Fruit fly (Drosophila melanogaster) whole organism, wandering third instar larva: ENCODE results near the gene Spn28Da.

Experiments used
- Abd-B ChIP-seq: fragments of >200 bp; optimal IDR thresholded peaks from 2 replicates; lab custom pipeline; 2017; ENCODE audit warnings: missing biosample characterization, missing genetic modification characterization
- CG32264 ChIP-seq: fragments of 200-800 bp; sonication (Bioruptor generic); optimal IDR thresholded peaks from 2 replicates; lab custom pipeline; 2016; ENCODE audit warnings: missing biosample characterization, missing genetic modification characterization
- CG9705 ChIP-seq: fragments of 200-800 bp; sonication (Bioruptor generic); optimal IDR thresholded peaks from 2 replicates; lab custom pipeline; 2018; ENCODE audit warnings: missing biosample characterization, mild to moderate bottlenecking, missing genetic modification characterization
- CrebA ChIP-seq: fragments of 200-800 bp; sonication (Bioruptor generic); optimal IDR thresholded peaks from 2 replicates; lab custom pipeline; 2016; ENCODE audit warnings: missing biosample characterization, mild to moderate bottlenecking, missing genetic modification characterization, borderline replicate concordance
- Dfd ChIP-seq: fragments of >200 bp; optimal IDR thresholded peaks from 2 replicates; lab custom pipeline; 2017; ENCODE audit warnings: missing biosample characterization, missing genetic modification characterization
- Dif ChIP-seq: fragments of 200-275, 200-300 bp; sonication (Bioruptor generic); optimal IDR thresholded peaks from 2 replicates; lab custom pipeline; 2018; ENCODE audit warnings: missing biosample characterization, missing genetic modification characterization; ENCODE audit not compliant: partially characterized antibody
- GATAd ChIP-seq: sonication (Bioruptor generic); optimal IDR thresholded peaks from 2 replicates; lab custom pipeline; 2016; ENCODE audit warnings: missing biosample characterization, missing genetic modification characterization
- HLH106 ChIP-seq: fragments of 200-800 bp; optimal IDR thresholded peaks from 3 replicates; lab custom pipeline; 2019; ENCODE audit warnings: missing biosample characterization, mild to moderate bottlenecking, missing genetic modification characterization, moderate library complexity
- Hnf4 ChIP-seq: fragments of 200-800 bp; sonication (Bioruptor generic); optimal IDR thresholded peaks from 2 replicates; lab custom pipeline; 2016; ENCODE audit warnings: missing biosample characterization, mild to moderate bottlenecking, missing genetic modification characterization
- Hr78 ChIP-seq: fragments of >200 bp; optimal IDR thresholded peaks from 2 replicates; lab custom pipeline; 2017; ENCODE audit warnings: missing biosample characterization, missing genetic modification characterization
- Hr83 ChIP-seq: fragments of 200-300 bp; sonication (Bioruptor generic); optimal IDR thresholded peaks from 2 replicates; lab custom pipeline; 2016; ENCODE audit warnings: missing biosample characterization, mild to moderate bottlenecking, missing genetic modification characterization, moderate library complexity; ENCODE audit not compliant: poor library complexity, severe bottlenecking
- Jra ChIP-seq: sonication (Bioruptor generic); optimal IDR thresholded peaks from 2 replicates; lab custom pipeline; 2016; ENCODE audit warnings: missing biosample characterization, missing genetic modification characterization
- Mio ChIP-seq: sonication (Bioruptor generic); optimal IDR thresholded peaks from 2 replicates; lab custom pipeline; 2016; ENCODE audit warnings: missing biosample characterization, missing genetic modification characterization
- Myc ChIP-seq: fragments of >200 bp; optimal IDR thresholded peaks from 2 replicates; lab custom pipeline; 2017
- N ChIP-seq: fragments of >200 bp; optimal IDR thresholded peaks from 2 replicates; lab custom pipeline; 2018; ENCODE audit warnings: missing biosample characterization, missing external identifiers, missing genetic modification characterization
- OdsH ChIP-seq: fragments of 200-800 bp; sonication (Bioruptor generic); optimal IDR thresholded peaks from 2 replicates; lab custom pipeline; 2016; ENCODE audit warnings: missing biosample characterization, mild to moderate bottlenecking, missing genetic modification characterization
- Rel ChIP-seq, 2 experiments: fragments of 200-800 bp; sonication (Bioruptor generic) in 1 of 2; optimal IDR thresholded peaks; 2 replicates in 1 of 2; 3 replicates in 1 of 2; lab custom pipeline; 2016 to 2019; ENCODE audit warnings: mild to moderate bottlenecking in 2 of 2, missing biosample characterization in 2 of 2, missing genetic modification characterization in 2 of 2, moderate library complexity in 1 of 2
- Sp1 ChIP-seq: fragments of 200-800 bp; sonication (Bioruptor generic); optimal IDR thresholded peaks from 3 replicates; lab custom pipeline; 2019; ENCODE audit warnings: missing biosample characterization, mild to moderate bottlenecking, missing genetic modification characterization, moderate library complexity
- Vsx2 ChIP-seq: fragments of 200-300, 225-300 bp; sonication (Bioruptor generic); optimal IDR thresholded peaks from 2 replicates; lab custom pipeline; 2018; ENCODE audit warnings: missing biosample characterization, missing genetic modification characterization; ENCODE audit not compliant: partially characterized antibody
- br ChIP-seq: fragments of 200-800 bp; sonication (Bioruptor generic); optimal IDR thresholded peaks from 2 replicates; lab custom pipeline; 2016; ENCODE audit warnings: missing biosample characterization, missing genetic modification characterization
- brk ChIP-seq: fragments of 200-800 bp; sonication (Bioruptor generic); optimal IDR thresholded peaks from 2 replicates; lab custom pipeline; 2016; ENCODE audit warnings: missing biosample characterization, mild to moderate bottlenecking, missing genetic modification characterization
- dl ChIP-seq, 2 experiments: fragments of 175-275, 200-275 bp in 1 of 2; fragments of 200-275 bp in 1 of 2; sonication (Bioruptor generic); optimal IDR thresholded peaks; lab custom pipeline; 2018; ENCODE audit warnings: mild to moderate bottlenecking in 2 of 2, missing biosample characterization in 2 of 2, missing genetic modification characterization in 2 of 2, moderate library complexity in 2 of 2; ENCODE audit not compliant: partially characterized antibody in 2 of 2, insufficient read depth in 1 of 2
- dmrt93B ChIP-seq: fragments of 200-800 bp; sonication (Bioruptor generic); optimal IDR thresholded peaks from 2 replicates; lab custom pipeline; 2018; ENCODE audit warnings: missing biosample characterization, mild to moderate bottlenecking, missing genetic modification characterization
- dsf ChIP-seq: sonication (Bioruptor generic); optimal IDR thresholded peaks from 2 replicates; lab custom pipeline; 2016; ENCODE audit warnings: missing biosample characterization, missing genetic modification characterization, borderline replicate concordance
- ey ChIP-seq: fragments of 200-800 bp; sonication (Bioruptor generic); optimal IDR thresholded peaks from 2 replicates; lab custom pipeline; 2016; ENCODE audit warnings: missing biosample characterization, missing genetic modification characterization
- foxo ChIP-seq, 2 experiments: fragments of 200-800 bp; sonication (Bioruptor generic); optimal IDR thresholded peaks; 2 replicates in 1 of 2; 3 replicates in 1 of 2; lab custom pipeline; 2016 to 2017; ENCODE audit warnings: missing biosample characterization in 2 of 2, missing genetic modification characterization in 2 of 2
- fru ChIP-seq: fragments of 200-800 bp; sonication (Bioruptor generic); optimal IDR thresholded peaks from 3 replicates; lab custom pipeline; 2016; ENCODE audit warnings: missing biosample characterization, mild to moderate bottlenecking, missing genetic modification characterization
- h ChIP-seq: fragments of 200-800 bp; sonication (Bioruptor generic); optimal IDR thresholded peaks from 3 replicates; lab custom pipeline; 2016; ENCODE audit warnings: missing biosample characterization, mild to moderate bottlenecking, missing genetic modification characterization
- jim ChIP-seq: fragments of 175-275, 200-325 bp; sonication (Bioruptor generic); optimal IDR thresholded peaks from 2 replicates; lab custom pipeline; 2016; ENCODE audit warnings: missing biosample characterization, mild to moderate bottlenecking, missing genetic modification characterization
- lola ChIP-seq: fragments of >200 bp; optimal IDR thresholded peaks from 2 replicates; lab custom pipeline; 2017; ENCODE audit warnings: missing biosample characterization, missing genetic modification characterization
- pan ChIP-seq: fragments of >200 bp; optimal IDR thresholded peaks from 2 replicates; lab custom pipeline; 2017
- psq ChIP-seq: fragments of 200-800 bp; sonication (Bioruptor generic); optimal IDR thresholded peaks from 3 replicates; lab custom pipeline; 2017; ENCODE audit warnings: missing biosample characterization, mild to moderate bottlenecking, missing genetic modification characterization, moderate library complexity
- rgr ChIP-seq: fragments of 200-800 bp; sonication (Bioruptor generic); optimal IDR thresholded peaks from 3 replicates; lab custom pipeline; 2016; ENCODE audit warnings: missing biosample characterization, mild to moderate bottlenecking, missing genetic modification characterization
- sage ChIP-seq: fragments of 200-800 bp; sonication (Bioruptor generic); optimal IDR thresholded peaks from 2 replicates; lab custom pipeline; 2016; ENCODE audit warnings: missing biosample characterization, mild to moderate bottlenecking, missing genetic modification characterization
- sv ChIP-seq: fragments of 200-800 bp; sonication (Bioruptor generic); optimal IDR thresholded peaks from 3 replicates; lab custom pipeline; 2016; ENCODE audit warnings: missing biosample characterization, missing genetic modification characterization
- tai ChIP-seq: sonication (Bioruptor generic); optimal IDR thresholded peaks from 2 replicates; lab custom pipeline; 2016; ENCODE audit warnings: missing biosample characterization, missing genetic modification characterization
- usp ChIP-seq: fragments of >200 bp; optimal IDR thresholded peaks from 2 replicates; lab custom pipeline; 2017; ENCODE audit warnings: missing biosample characterization, missing genetic modification characterization
- woc ChIP-seq: sonication (Bioruptor generic); optimal IDR thresholded peaks from 2 replicates; lab custom pipeline; 2016; ENCODE audit warnings: missing biosample characterization, mild to moderate bottlenecking, missing genetic modification characterization

Gene Spn28Da

dm6 chr2L:7899108-7899507 is 10.2 kb upstream of the Spn28Da start:
- TF ChIP-seq psq (GFP tag; lab: Kevin White, UChicago) = no peak
- TF ChIP-seq sage = no peak
- TF ChIP-seq sv = no peak
- TF ChIP-seq woc (GFP tag; lab: Kevin White, UChicago) = peak; percentile 36
- no peak for TF ChIP-seq N (GFP tag; lab: Kevin White, UChicago)
- TF ChIP-seq pan = no peak
- no peak for TF ChIP-seq CrebA (GFP tag; lab: Kevin White, UChicago)
- TF ChIP-seq h (GFP tag; lab: Kevin White, UChicago) = peak; percentile 13
- TF ChIP-seq ey (GFP tag; lab: Kevin White, UChicago) = peak; percentile 30
- peak; percentile 0 for TF ChIP-seq HLH106 (tag; lab: Kevin White, UChicago)

- TF ChIP-seq Dif (GFP tag; lab: Kevin White, UChicago) (no peak), dl (GFP tag; optimal IDR thresholded peaks at IDR 0.05; lab: Kevin White, UChicago; ENCODE audit: insufficient read depth in 1 of 2, partially characterized antibody in 2 of 2) (no peak), Sp1 (GFP tag; lab: Kevin White, UChicago) (peak; percentile 19), Hr78 (GFP tag; lab: Kevin White, UChicago) (no peak), GATAd (no peak), woc (GFP tag; lab: Kevin White, UChicago) (no peak), OdsH (GFP tag; lab: Kevin White, UChicago) (peak; percentile 41), rgr (GFP tag; lab: Kevin White, UChicago) (peak; percentile 33), ey (GFP tag; lab: Kevin White, UChicago) (peak; percentile 44), Abd-B (GFP tag; lab: Kevin White, UChicago) (no peak), Vsx2 (GFP tag; lab: Kevin White, UChicago) (no peak), sage (no peak), lola (GFP tag; lab: Kevin White, UChicago) (no peak), Hnf4 (GFP tag; lab: Kevin White, UChicago) (no peak), brk (GFP tag; lab: Kevin White, UChicago) (no peak), Jra (GFP tag; lab: Kevin White, UChicago) (no peak), Rel (GFP tag; optimal IDR thresholded peaks at IDR 0.05; lab: Kevin White, UChicago) (no peak), Rel (tag; optimal IDR thresholded peaks at IDR 0.05; lab: Kevin White, UChicago) (no peak), N (GFP tag; lab: Kevin White, UChicago) (no peak), Myc (lab: Kevin White, UChicago) (no peak), h (GFP tag; lab: Kevin White, UChicago) (peak; percentile 54), sv (no peak), Mio (GFP tag; lab: Kevin White, UChicago) (no peak), jim (no peak), CG9705 (GFP tag; lab: Kevin White, UChicago) (no peak), fru (peak; percentile 27), tai (GFP tag; lab: Kevin White, UChicago) (no peak), CrebA (GFP tag; lab: Kevin White, UChicago) (no peak), Dfd (GFP tag; lab: Kevin White, UChicago) (no peak), psq (GFP tag; lab: Kevin White, UChicago) (no peak), HLH106 (tag; lab: Kevin White, UChicago) (peak; percentile 39), usp (GFP tag; lab: Kevin White, UChicago) (no peak), dmrt93B (GFP tag; lab: Kevin White, UChicago) (no peak), br (GFP tag; lab: Kevin White, UChicago) (peak; percentile 34), pan (no peak), foxo (GFP tag; optimal IDR thresholded peaks at IDR 0.05; lab: Kevin White, UChicago) (no peak), Hr83 (GFP tag; lab: Kevin White, UChicago) (no peak), dsf (GFP tag; lab: Kevin White, UChicago) (no peak), CG32264 (no peak)
Measured at dm6 chr2L:7898581-7898980, 9.7 kb upstream of the Spn28Da start.
